Fruit fly (Drosophila melanogaster) whole organism, embryonic: ENCODE measurements around the gene CG34266.

ENCODE experiments used
- Atf-2 ChIP-seq: fragments of 200-800 bp; sonication (Bioruptor generic); optimal IDR thresholded peaks from 2 replicates; lab custom pipeline; 2016; ENCODE audit warnings: missing biosample characterization, missing genetic modification characterization
- Atf3 ChIP-seq: fragments of 200-800 bp; sonication (Bioruptor generic); optimal IDR thresholded peaks from 3 replicates; lab custom pipeline; 2016; ENCODE audit warnings: missing biosample characterization, missing genetic modification characterization
- Bdp1 ChIP-seq: fragments of 200-800 bp; sonication (Bioruptor generic); optimal IDR thresholded peaks from 3 replicates; lab custom pipeline; 2016; ENCODE audit warnings: missing biosample characterization, missing genetic modification characterization
- Bteb2 ChIP-seq: fragments of 200-800 bp; sonication (Bioruptor generic); optimal IDR thresholded peaks from 2 replicates; lab custom pipeline; 2016; ENCODE audit warnings: missing biosample characterization, missing genetic modification characterization
- CG10321 ChIP-seq: fragments of 200-800 bp; sonication (Bioruptor generic); IDR thresholded peaks from 2 replicates; pipeline ENCODE4 v1.3.6; 2022; ENCODE audit warnings: missing biosample characterization, missing genetic modification characterization
- CG10543 ChIP-seq: fragments of 200-800 bp; sonication (Bioruptor generic); optimal IDR thresholded peaks from 3 replicates; lab custom pipeline; 2017; ENCODE audit warnings: missing biosample characterization, mild to moderate bottlenecking, missing genetic modification characterization, moderate library complexity
- CG12104 ChIP-seq: fragments of 200-800 bp; sonication (Bioruptor generic); optimal IDR thresholded peaks from 3 replicates; lab custom pipeline; 2016; ENCODE audit warnings: missing biosample characterization, missing genetic modification characterization
- CG13624 ChIP-seq: fragments of 200-800 bp; sonication (Bioruptor generic); optimal IDR thresholded peaks from 2 replicates; lab custom pipeline; 2016; ENCODE audit warnings: missing biosample characterization, missing genetic modification characterization
- CG13894 ChIP-seq: fragments of 200-800 bp; sonication (Bioruptor generic); optimal IDR thresholded peaks from 3 replicates; lab custom pipeline; 2018; ENCODE audit warnings: missing biosample characterization, mild to moderate bottlenecking, missing genetic modification characterization, moderate library complexity
- CG14441 ChIP-seq: fragments of 200-800 bp; sonication (Bioruptor generic); IDR thresholded peaks from 2 replicates; pipeline ENCODE4 v1.3.6; 2022; ENCODE audit warnings: missing biosample characterization, missing genetic modification characterization
- CG15073 ChIP-seq: fragments of 200-800 bp; sonication (Bioruptor generic); optimal IDR thresholded peaks from 2 replicates; lab custom pipeline; 2016; ENCODE audit warnings: missing biosample characterization, missing genetic modification characterization
- CG1529 ChIP-seq: fragments of 200-800 bp; sonication (Bioruptor generic); optimal IDR thresholded peaks from 3 replicates; lab custom pipeline; 2018; ENCODE audit warnings: missing biosample characterization, missing genetic modification characterization
- CG16815 ChIP-seq: fragments of 200-800 bp; sonication (Bioruptor generic); optimal IDR thresholded peaks from 3 replicates; lab custom pipeline; 2017; ENCODE audit warnings: missing biosample characterization, mild to moderate bottlenecking, missing genetic modification characterization
- CG17361 ChIP-seq: fragments of 200-800 bp; sonication (Bioruptor generic); IDR thresholded peaks from 3 replicates; pipeline ENCODE4 v1.3.6; 2022; ENCODE audit warnings: missing biosample characterization, missing genetic modification characterization
- CG2202 ChIP-seq: fragments of 200-800 bp; sonication (Bioruptor generic); optimal IDR thresholded peaks from 2 replicates; lab custom pipeline; 2018; ENCODE audit warnings: missing biosample characterization, mild to moderate bottlenecking, missing genetic modification characterization
- CG31365 ChIP-seq: fragments of 200-800 bp; sonication (Bioruptor generic); optimal IDR thresholded peaks from 2 replicates; lab custom pipeline; 2018; ENCODE audit warnings: missing biosample characterization, mild to moderate bottlenecking, missing genetic modification characterization
- CG33213 ChIP-seq: fragments of 200-800 bp; sonication (Bioruptor generic); optimal IDR thresholded peaks from 3 replicates; lab custom pipeline; 2016; ENCODE audit warnings: missing biosample characterization, missing genetic modification characterization
- CG4328 ChIP-seq: fragments of 200-800 bp; sonication (Bioruptor generic); optimal IDR thresholded peaks from 3 replicates; lab custom pipeline; 2017; ENCODE audit warnings: missing biosample characterization, missing genetic modification reagents, missing genetic modification characterization
- CG4730 ChIP-seq: fragments of 200-800 bp; sonication (Bioruptor generic); IDR thresholded peaks from 2 replicates; pipeline ENCODE4 v1.3.6; 2022; ENCODE audit warnings: missing biosample characterization, missing genetic modification characterization
- CG5245 ChIP-seq: fragments of 200-800 bp; sonication (Bioruptor generic); optimal IDR thresholded peaks from 3 replicates; lab custom pipeline; 2016; ENCODE audit warnings: missing biosample characterization, missing genetic modification characterization
- CG6689 ChIP-seq: fragments of 200-800 bp; sonication (Bioruptor generic); IDR thresholded peaks from 2 replicates; pipeline ENCODE4 v1.3.6; 2022; ENCODE audit warnings: missing biosample characterization, missing genetic modification characterization
- CG6791 ChIP-seq: fragments of 200-800 bp; sonication (Bioruptor generic); IDR thresholded peaks from 3 replicates; pipeline ENCODE4 v1.3.6; 2022; ENCODE audit warnings: missing biosample characterization, missing genetic modification characterization; ENCODE audit not compliant: partially characterized antibody
- CG6813 ChIP-seq: fragments of 200-800 bp; sonication (Bioruptor generic); optimal IDR thresholded peaks from 2 replicates; lab custom pipeline; 2017; ENCODE audit warnings: missing biosample characterization, missing genetic modification characterization, mild to moderate bottlenecking, moderate library complexity, missing genetic modification reagents
- CG7271 ChIP-seq: fragments of 200-800 bp; sonication (Bioruptor generic); optimal IDR thresholded peaks from 2 replicates; lab custom pipeline; 2018; ENCODE audit warnings: missing biosample characterization, mild to moderate bottlenecking, missing genetic modification characterization, moderate library complexity
- CG7963 ChIP-seq: fragments of 200-800 bp; sonication (Bioruptor generic); IDR thresholded peaks from 3 replicates; pipeline ENCODE4 v1.3.6; 2022; ENCODE audit warnings: missing biosample characterization, missing genetic modification characterization; ENCODE audit not compliant: partially characterized antibody
- CG9215 ChIP-seq: fragments of 200-800 bp; sonication (Bioruptor generic); IDR thresholded peaks from 2 replicates; pipeline ENCODE4 v1.3.6; 2022; ENCODE audit warnings: missing biosample characterization, missing genetic modification characterization
- CG9932 ChIP-seq: fragments of 200-800 bp; sonication (Bioruptor generic); IDR thresholded peaks from 2 replicates; pipeline ENCODE4 v1.3.6; 2022; ENCODE audit warnings: missing biosample characterization, missing genetic modification characterization
- Dip3 ChIP-seq: fragments of 200-800 bp; sonication (Bioruptor generic); optimal IDR thresholded peaks from 3 replicates; lab custom pipeline; 2016; ENCODE audit warnings: missing biosample characterization, missing genetic modification characterization
- Dref ChIP-seq: fragments of 200-800 bp; sonication (Bioruptor generic); IDR thresholded peaks from 2 replicates; pipeline ENCODE4 v1.3.6; 2022; ENCODE audit warnings: missing biosample characterization, missing genetic modification characterization
- Elba2 ChIP-seq: fragments of 200-800 bp; sonication (Bioruptor generic); optimal IDR thresholded peaks from 3 replicates; lab custom pipeline; 2016; ENCODE audit warnings: missing biosample characterization, missing genetic modification characterization
- HHEX ChIP-seq: fragments of 200-800 bp; sonication (Bioruptor generic); optimal IDR thresholded peaks from 3 replicates; lab custom pipeline; 2017; ENCODE audit warnings: missing biosample characterization, mild to moderate bottlenecking, missing genetic modification characterization, missing genetic modification reagents
- Kr ChIP-seq: fragments of 200-800 bp; sonication (Bioruptor generic); optimal IDR thresholded peaks from 2 replicates; lab custom pipeline; 2017; ENCODE audit warnings: missing biosample characterization, mild to moderate bottlenecking, missing genetic modification characterization
- Med ChIP-seq: fragments of 200-800 bp; sonication (Bioruptor generic); peaks from one replicate; lab custom pipeline; 2016; ENCODE audit warnings: missing biosample characterization, missing genetic modification characterization, mild to moderate bottlenecking, inconsistent platforms, moderate library complexity
- Nf-YC ChIP-seq: fragments of 200-800 bp; optimal IDR thresholded peaks from 3 replicates; lab custom pipeline; 2019; ENCODE audit warnings: missing biosample characterization, mild to moderate bottlenecking, missing genetic modification characterization, moderate library complexity
- Rx ChIP-seq: fragments of 200-800 bp; sonication (Bioruptor generic); IDR thresholded peaks from 2 replicates; pipeline ENCODE4 v1.3.6; 2022; ENCODE audit warnings: missing biosample characterization, missing genetic modification characterization
- Sin3A ChIP-seq: fragments of >200 bp; optimal IDR thresholded peaks from 2 replicates; lab custom pipeline; 2018
- Sox100B ChIP-seq: fragments of 200-800 bp; sonication (Bioruptor generic); optimal IDR thresholded peaks from 3 replicates; lab custom pipeline; 2018; ENCODE audit warnings: missing biosample characterization, mild to moderate bottlenecking, missing genetic modification characterization
- bcd ChIP-seq: fragments of 200-800 bp; sonication (Bioruptor generic); optimal IDR thresholded peaks from 2 replicates; lab custom pipeline; 2017; ENCODE audit warnings: missing biosample characterization, mild to moderate bottlenecking, missing genetic modification characterization
- btn ChIP-seq: fragments of 200-800 bp; sonication (Bioruptor generic); optimal IDR thresholded peaks from 2 replicates; lab custom pipeline; 2016; ENCODE audit warnings: missing biosample characterization, missing genetic modification characterization
- dpn ChIP-seq, 2 experiments: fragments of 200-800 bp; sonication (Bioruptor generic); optimal IDR thresholded peaks; 3 replicates each; lab custom pipeline; 2016; ENCODE audit warnings: missing biosample characterization in 2 of 2, missing genetic modification characterization in 2 of 2
- ewg ChIP-seq: fragments of 200-800 bp; sonication (Bioruptor generic); optimal IDR thresholded peaks from 3 replicates; lab custom pipeline; 2017; ENCODE audit warnings: mild to moderate bottlenecking, missing biosample characterization, missing genetic modification reagents, missing genetic modification characterization
- ftz-f1 ChIP-seq: fragments of 200-800 bp; sonication (Bioruptor generic); optimal IDR thresholded peaks from 2 replicates; lab custom pipeline; 2016; ENCODE audit warnings: missing biosample characterization, missing genetic modification characterization
- gce ChIP-seq: fragments of 200-800 bp; sonication (Bioruptor generic); IDR thresholded peaks from 3 replicates; pipeline ENCODE4 v1.3.6; 2022; ENCODE audit warnings: missing biosample characterization, missing genetic modification characterization
- ham ChIP-seq: fragments of 200-800 bp; sonication (Bioruptor generic); IDR thresholded peaks from 2 replicates; pipeline ENCODE4 v1.3.6; 2022; ENCODE audit warnings: missing biosample characterization, missing genetic modification characterization
- nerfin-1 ChIP-seq: fragments of 200-800 bp; sonication (Bioruptor generic); optimal IDR thresholded peaks from 3 replicates; lab custom pipeline; 2019; ENCODE audit warnings: missing biosample characterization, mild to moderate bottlenecking, missing genetic modification characterization, moderate library complexity
- nom ChIP-seq: fragments of 200-800 bp; sonication (Bioruptor generic); optimal IDR thresholded peaks from 2 replicates; lab custom pipeline; 2017; ENCODE audit warnings: missing biosample characterization, missing genetic modification characterization, mild to moderate bottlenecking, moderate library complexity, missing genetic modification reagents
- pan ChIP-seq, 4 experiments: fragments of >200 bp in 3 of 4; fragments of 200-800 bp in 1 of 4; sonication (Bioruptor generic) in 1 of 4; optimal IDR thresholded peaks in 3 of 4; IDR thresholded peaks in 1 of 4; 2 replicates each; pipeline versions ENCODE4 v1.3.6 to Lab custom; 2017 to 2022; ENCODE audit warnings: missing biosample characterization in 2 of 4, missing genetic modification characterization in 2 of 4, mixed read lengths in 1 of 4
- pzg ChIP-seq: fragments of 200-800 bp; sonication (Bioruptor generic); optimal IDR thresholded peaks from 3 replicates; lab custom pipeline; 2018; ENCODE audit warnings: missing biosample characterization, mild to moderate bottlenecking, missing genetic modification characterization, moderate library complexity
- seq ChIP-seq: fragments of 200-800 bp; sonication (Bioruptor generic); IDR thresholded peaks from 2 replicates; pipeline ENCODE4 v1.3.6; 2022; ENCODE audit warnings: missing biosample characterization, missing genetic modification characterization
- twi ChIP-seq: fragments of 200-800 bp; optimal IDR thresholded peaks from 2 replicates; lab custom pipeline; 2019; ENCODE audit warnings: missing biosample characterization, mild to moderate bottlenecking, missing genetic modification characterization, moderate library complexity
- z ChIP-seq: fragments of 200-800 bp; sonication (Bioruptor generic); IDR thresholded peaks from 3 replicates; pipeline ENCODE4 v1.3.6; 2022; ENCODE audit warnings: missing biosample characterization, missing genetic modification characterization

CG34266 gene

DNA sequence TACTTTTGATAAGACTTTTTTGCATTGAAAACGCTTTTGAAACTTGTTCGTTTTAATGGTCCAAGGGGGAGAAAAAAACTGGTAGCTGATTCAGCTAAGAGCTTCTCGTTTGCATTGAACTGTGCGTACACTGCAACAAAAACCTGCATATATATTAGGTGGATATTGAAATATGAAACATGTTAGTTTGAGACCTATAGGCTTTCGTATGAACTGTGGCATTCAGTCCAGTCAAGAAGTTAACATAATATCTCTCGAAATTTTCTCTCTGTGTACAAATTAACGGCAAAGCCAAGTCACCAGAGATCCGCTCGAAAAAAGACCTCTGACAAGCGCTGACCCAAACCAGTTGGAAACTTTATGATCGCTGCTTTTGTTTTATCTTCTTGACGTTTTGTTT, 20.4 kb downstream of the CG34266 start (continued):
- TF ChIP-seq ewg: peak; percentile 67
- TF ChIP-seq pzg: no peak
- TF ChIP-seq dpn (GFP tag; optimal IDR thresholded peaks at IDR 0.05; lab: Kevin White, UChicago): peak; percentile 80 to 88
- peak; percentile 52 for TF ChIP-seq CG13894 (tag; lab: Kevin White, UChicago)
- TF ChIP-seq CG10321 (GFP tag; lab: Robert Waterston, UW): no peak
- peak; percentile 76 for TF ChIP-seq Sox100B (GFP tag; lab: Kevin White, UChicago)
- peak; percentile 73 for TF ChIP-seq btn (GFP tag; lab: Kevin White, UChicago)
- no peak for TF ChIP-seq CG15073 (GFP tag; lab: Kevin White, UChicago)
- peak; percentile 82 for TF ChIP-seq CG6689 (GFP tag; lab: Robert Waterston, UW)
- TF ChIP-seq ham (GFP tag; lab: Robert Waterston, UW): no peak
- TF ChIP-seq Sin3A (lab: Kevin White, UChicago): no peak
- peak; percentile 89 for TF ChIP-seq seq (GFP tag; lab: Robert Waterston, UW)
- TF ChIP-seq CG33213 (GFP tag; lab: Kevin White, UChicago): peak; percentile 85
- no peak for TF ChIP-seq Elba2 (GFP tag; lab: Kevin White, UChicago)
- TF ChIP-seq CG31365 (tag; lab: Kevin White, UChicago): peak; percentile 64
- TF ChIP-seq CG10543: no peak
- TF ChIP-seq CG7271 (tag; lab: Kevin White, UChicago): no peak
- TF ChIP-seq Nf-YC (tag; lab: Kevin White, UChicago): peak; percentile 52
- TF ChIP-seq CG6813 (GFP tag; lab: Kevin White, UChicago): peak; percentile 72
- peak; percentile 80 for TF ChIP-seq bcd (GFP tag; lab: Kevin White, UChicago)
- TF ChIP-seq CG4328 (GFP tag; lab: Kevin White, UChicago): peak; percentile 48
- TF ChIP-seq Rx (GFP tag; lab: Robert Waterston, UW): peak; percentile 81
- TF ChIP-seq z (GFP tag; lab: Robert Waterston, UW): peak; percentile 37; the same call in 1 of the 3 replicates
- TF ChIP-seq CG13624 (GFP tag; lab: Kevin White, UChicago): peak; percentile 87
- no peak for TF ChIP-seq CG7963 (GFP tag; lab: Robert Waterston, UW)
- TF ChIP-seq CG4730 (GFP tag; lab: Robert Waterston, UW): peak; percentile 72
- no peak for TF ChIP-seq pan (optimal IDR thresholded peaks at IDR 0.05; lab: Kevin White, UChicago)
- TF ChIP-seq pan (GFP tag; optimal IDR thresholded peaks at IDR 0.05 in 1 of 2, IDR thresholded peaks at IDR 0.05 in 1 of 2): peak in 1 of 2 experiments; percentile 87
- peak; percentile 71 for TF ChIP-seq Atf-2 (GFP tag; lab: Kevin White, UChicago)
- no peak for TF ChIP-seq Kr (GFP tag; lab: Kevin White, UChicago)
- TF ChIP-seq CG2202 (tag; lab: Kevin White, UChicago): peak; percentile 52
- TF ChIP-seq nom (GFP tag; lab: Kevin White, UChicago): peak; percentile 46
- peak; percentile 81 for TF ChIP-seq Dip3
- TF ChIP-seq CG17361 (GFP tag; lab: Robert Waterston, UW): peak; percentile 74
- peak; percentile 84 for TF ChIP-seq CG9932
- TF ChIP-seq CG12104 (GFP tag; lab: Kevin White, UChicago): peak; percentile 80
- peak; percentile 68 for TF ChIP-seq CG9215 (GFP tag; lab: Robert Waterston, UW)
- peak; percentile 79 for TF ChIP-seq CG5245 (GFP tag; lab: Kevin White, UChicago)
- TF ChIP-seq Bteb2 (GFP tag; lab: Kevin White, UChicago): peak; percentile 77
- TF ChIP-seq nerfin-1: peak; percentile 70
- no peak for TF ChIP-seq ftz-f1 (GFP tag; lab: Kevin White, UChicago)
- TF ChIP-seq Bdp1 (GFP tag; lab: Kevin White, UChicago): peak; percentile 75
- no peak for TF ChIP-seq twi (tag; lab: Kevin White, UChicago)
- peak; percentile 60 for TF ChIP-seq Atf3
- peak; percentile 78; the same call in 2 of the 3 replicates for TF ChIP-seq gce (GFP tag; lab: Robert Waterston, UW)
- TF ChIP-seq CG6791 (GFP tag; lab: Robert Waterston, UW): 0 out of 3 replicates have a peak, but pooled peaks have one; percentile 11
- peak; percentile 83 for TF ChIP-seq HHEX (GFP tag; lab: Kevin White, UChicago)
- TF ChIP-seq Dref (GFP tag; lab: Robert Waterston, UW): 0 out of 2 replicates have a peak, but pooled peaks have one; percentile 19
- peak; percentile 98 for TF ChIP-seq Med (GFP tag; lab: Kevin White, UChicago)
- TF ChIP-seq CG1529 (GFP tag; lab: Kevin White, UChicago): peak; percentile 71
- TF ChIP-seq CG16815 (GFP tag; lab: Kevin White, UChicago): peak; percentile 54
- peak; percentile 88 for TF ChIP-seq CG14441 (GFP tag; lab: Robert Waterston, UW)
